Fruit fly (Drosophila melanogaster): ENCODE results near the gene CG13786.

CG13786 gene

DNA sequence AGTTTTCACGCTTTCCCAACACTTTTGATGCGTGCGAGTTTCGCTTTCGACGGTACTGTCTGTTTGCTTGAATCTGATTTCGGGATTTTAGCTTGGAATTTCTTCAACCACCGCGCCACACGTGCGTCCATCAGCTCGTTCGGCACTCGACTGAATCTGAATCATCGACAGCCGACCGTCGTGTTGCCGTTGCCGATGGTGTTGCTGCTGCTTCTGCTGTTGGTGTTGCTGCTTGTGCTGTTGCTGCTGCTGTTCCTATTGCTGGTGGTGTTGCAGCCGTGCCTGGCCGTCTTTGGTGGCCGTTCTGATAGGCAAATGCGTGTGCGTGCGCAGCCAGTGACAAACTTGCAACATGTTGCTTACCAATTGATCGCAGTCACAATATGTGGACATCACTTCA is 24.2 kb upstream of the CG13786 start, which contains the start of gene Wnt4 (continued):
- TF ChIP-seq her (GFP tag; optimal IDR thresholded peaks at IDR 0.05) (peak; percentile 17), CG14014 (GFP tag; IDR thresholded peaks at IDR 0.05) (no peak), zfh1 (GFP tag; IDR thresholded peaks at IDR 0.05) (no peak), CG10209 (GFP tag; optimal IDR thresholded peaks at IDR 0.05) (no peak), Mes4 (GFP tag; optimal IDR thresholded peaks at IDR 0.05) (peak; percentile 3), TFAM (GFP tag; optimal IDR thresholded peaks at IDR 0.05) (no peak), Hand (GFP tag; optimal IDR thresholded peaks at IDR 0.05) (no peak), Deaf1 (tag; optimal IDR thresholded peaks at IDR 0.05) (peak; percentile 98), CG8089 (GFP tag; optimal IDR thresholded peaks at IDR 0.05) (peak; percentile 23), dati (GFP tag; IDR thresholded peaks at IDR 0.05) (no peak), CG9797 (GFP tag; optimal IDR thresholded peaks at IDR 0.05) (no peak), vfl (GFP tag; optimal IDR thresholded peaks at IDR 0.05) (no peak), sisA (GFP tag; IDR thresholded peaks at IDR 0.05) (no peak), sna (GFP tag; IDR thresholded peaks at IDR 0.05; ENCODE audit: partially characterized antibody) (0 out of 2 replicates have a peak, but pooled peaks have one; percentile 27), CG8765 (GFP tag; IDR thresholded peaks at IDR 0.05) (no peak), CG42726 (GFP tag; IDR thresholded peaks at IDR 0.05; ENCODE audit: partially characterized antibody) (0 out of 2 replicates have a peak, but pooled peaks have one; percentile 37), CG7963 (GFP tag; IDR thresholded peaks at IDR 0.05; ENCODE audit: partially characterized antibody) (no peak), Nf-YB (GFP tag; optimal IDR thresholded peaks at IDR 0.05) (peak; percentile 90), Gsc (GFP tag; IDR thresholded peaks at IDR 0.05) (no peak), Hr39 (optimal IDR thresholded peaks at IDR 0.05) (no peak), CG34224 (GFP tag; IDR thresholded peaks at IDR 0.05; ENCODE audit: partially characterized antibody) (no peak), Spps (tag; optimal IDR thresholded peaks at IDR 0.05) (no peak), jing (GFP tag; optimal IDR thresholded peaks at IDR 0.05) (peak; percentile 22), pum (GFP tag; optimal IDR thresholded peaks at IDR 0.05) (no peak), MTF-1 (GFP tag; optimal IDR thresholded peaks at IDR 0.05; ENCODE audit: borderline replicate concordance) (no peak), CG7928 (GFP tag; optimal IDR thresholded peaks at IDR 0.05) (no peak), Taf1 (GFP tag; IDR thresholded peaks at IDR 0.05) (no peak), cato (GFP tag; optimal IDR thresholded peaks at IDR 0.05; ENCODE audit: borderline replicate concordance) (no peak), CG4424 (GFP tag; optimal IDR thresholded peaks at IDR 0.05) (no peak), Hey (tag; optimal IDR thresholded peaks at IDR 0.05) (no peak), zfh2 (GFP tag; optimal IDR thresholded peaks at IDR 0.05) (no peak), tin (GFP tag; optimal IDR thresholded peaks at IDR 0.05) (no peak), Scr (GFP tag; IDR thresholded peaks at IDR 0.05; ENCODE audit: partially characterized antibody) (no peak), CG1024 (GFP tag; IDR thresholded peaks at IDR 0.05) (no peak), B-H2 (GFP tag; optimal IDR thresholded peaks at IDR 0.05) (no peak), CG9437 (GFP tag; optimal IDR thresholded peaks at IDR 0.05) (no peak), CG3163 (GFP tag; optimal IDR thresholded peaks at IDR 0.05) (no peak), sc (optimal IDR thresholded peaks at IDR 0.05) (no peak), sc (GFP tag; optimal IDR thresholded peaks at IDR 0.05) (no peak), so (GFP tag; IDR thresholded peaks at IDR 0.05) (no peak), Fer2 (tag; optimal IDR thresholded peaks at IDR 0.05) (no peak), E2f2 (GFP tag; IDR thresholded peaks at IDR 0.05) (0 out of 2 replicates have a peak, but pooled peaks have one; percentile 12), CG2129 (GFP tag; IDR thresholded peaks at IDR 0.05; ENCODE audit: partially characterized antibody) (no peak), CG6272 (GFP tag; IDR thresholded peaks at IDR 0.05) (no peak), Abd-B (GFP tag; optimal IDR thresholded peaks at IDR 0.05) (no peak), CG2678 (tag; optimal IDR thresholded peaks at IDR 0.05) (no peak), CG14667 (GFP tag; IDR thresholded peaks at IDR 0.05) (no peak), CG12391 (tag; optimal IDR thresholded peaks at IDR 0.05) (peak; percentile 6), gcm (GFP tag; optimal IDR thresholded peaks at IDR 0.05) (no peak), pita (GFP tag; optimal IDR thresholded peaks at IDR 0.05) (no peak), Eip74EF (GFP tag; optimal IDR thresholded peaks at IDR 0.05) (no peak)
